Fruit fly (Drosophila melanogaster) whole organism, embryonic: Measurements from ENCODE around the gene CG33939.

Experiments
- CG10654 ChIP-seq: fragments of 200-800 bp; sonication (Bioruptor generic); optimal IDR thresholded peaks from 2 replicates; lab custom pipeline; 2016; ENCODE audit warnings: missing biosample characterization, missing genetic modification characterization
- CG12236 ChIP-seq: fragments of 200-800 bp; sonication (Bioruptor generic); optimal IDR thresholded peaks from 2 replicates; lab custom pipeline; 2016; ENCODE audit warnings: missing biosample characterization, missing genetic modification characterization
- CG13123 ChIP-seq: fragments of 200-800 bp; sonication (Bioruptor generic); optimal IDR thresholded peaks from 2 replicates; lab custom pipeline; 2016; ENCODE audit warnings: missing biosample characterization, missing genetic modification characterization
- CG6689 ChIP-seq: fragments of 200-800 bp; sonication (Bioruptor generic); IDR thresholded peaks from 2 replicates; pipeline ENCODE4 v1.3.6; 2022; ENCODE audit warnings: missing biosample characterization, missing genetic modification characterization
- CG8478 ChIP-seq: fragments of >200 bp; optimal IDR thresholded peaks from 2 replicates; lab custom pipeline; 2018
- Dll ChIP-seq: fragments of 200-800 bp; sonication (Bioruptor generic); IDR thresholded peaks from 4 replicates; pipeline ENCODE4 v1.3.6; 2022; ENCODE audit warnings: missing biosample characterization, missing genetic modification characterization; ENCODE audit not compliant: partially characterized antibody
- Gsc ChIP-seq: fragments of 200-800 bp; sonication (Bioruptor generic); IDR thresholded peaks from 2 replicates; pipeline ENCODE4 v1.3.6; 2022; ENCODE audit warnings: missing biosample characterization, missing genetic modification characterization
- Hsf ChIP-seq: fragments of 200-800 bp; sonication (Bioruptor generic); optimal IDR thresholded peaks from 3 replicates; lab custom pipeline; 2016; ENCODE audit warnings: missing biosample characterization, missing genetic modification characterization
- Usf ChIP-seq: fragments of 200-800 bp; sonication (Bioruptor generic); optimal IDR thresholded peaks from 2 replicates; lab custom pipeline; 2017; ENCODE audit warnings: missing genotype, missing biosample characterization, missing genetic modification characterization
- Xrp1 ChIP-seq: fragments of 200-800 bp; sonication (Bioruptor generic); IDR thresholded peaks from 2 replicates; pipeline ENCODE4 v1.3.6; 2022; ENCODE audit warnings: missing biosample characterization, missing genetic modification characterization
- fru ChIP-seq: fragments of >200 bp; optimal IDR thresholded peaks from 2 replicates; lab custom pipeline; 2017
- otp ChIP-seq: fragments of 200-800 bp; sonication (Bioruptor generic); IDR thresholded peaks from 3 replicates; pipeline ENCODE4, ENCODE4 v1.3.6; 2022; ENCODE audit warnings: missing biosample characterization, missing genetic modification characterization
- shn ChIP-seq: fragments of 200-800 bp; sonication (Bioruptor generic); optimal IDR thresholded peaks from 3 replicates; lab custom pipeline; 2016; ENCODE audit warnings: missing biosample characterization, missing genetic modification characterization
- tll ChIP-seq, 2 experiments: fragments of 200-800 bp in 1 of 2; fragments of >200 bp in 1 of 2; sonication (Bioruptor generic) in 1 of 2; optimal IDR thresholded peaks; 2 replicates each; lab custom pipeline; 2017 to 2019; ENCODE audit warnings: missing biosample characterization in 2 of 2, missing genetic modification characterization in 2 of 2, mild to moderate bottlenecking in 1 of 2, moderate library complexity in 1 of 2

dm6 chrX:19167586-19168403 lies 6.9 kb downstream of the CG33939 start:
- no peak for TF ChIP-seq Xrp1 (GFP tag; lab: Robert Waterston, UW)
- TF ChIP-seq tll (GFP tag; optimal IDR thresholded peaks at IDR 0.05; lab: Kevin White, UChicago): no peak
- no peak for TF ChIP-seq fru (lab: Kevin White, UChicago)
- TF ChIP-seq CG10654 (GFP tag; lab: Kevin White, UChicago): no peak
- TF ChIP-seq CG6689 (GFP tag; lab: Robert Waterston, UW): no peak
- no peak for TF ChIP-seq Dll (GFP tag; lab: Robert Waterston, UW)
- TF ChIP-seq CG8478 (lab: Kevin White, UChicago): no peak
- no peak for TF ChIP-seq CG12236 (GFP tag; lab: Kevin White, UChicago)
- TF ChIP-seq Hsf (GFP tag; lab: Kevin White, UChicago): no peak
- no peak for TF ChIP-seq shn (GFP tag; lab: Kevin White, UChicago)
- TF ChIP-seq CG13123 (GFP tag; lab: Kevin White, UChicago): no peak
- no peak for TF ChIP-seq Usf (GFP tag; lab: Kevin White, UChicago)
- no peak for TF ChIP-seq otp
- TF ChIP-seq Gsc (GFP tag; lab: Robert Waterston, UW): no peak
